Fruit fly (Drosophila melanogaster): ENCODE measurements around the gene His4r.

dm6 chr3R:14670840-14671239 is 45.3 kb downstream of the His4r start:
- TF ChIP-seq psq (optimal IDR thresholded peaks at IDR 0.05) (no peak), h (optimal IDR thresholded peaks at IDR 0.05) (no peak), Sin3A (optimal IDR thresholded peaks at IDR 0.05) (no peak), insv (optimal IDR thresholded peaks at IDR 0.05) (no peak)

Data from Kc167 (cell line).